Worm (Caenorhabditis elegans): Measurements from ENCODE around the gene Y2H9A.4.
A peak's percentile ranks its signal among the peaks of the same experiment; 100 is the strongest.
"Not testable (repeated sequence)": the region's sequence is repeated elsewhere in the genome, so short reads cannot be mapped to it uniquely, and the experiment has no call there.

Gene Y2H9A.4

ce11 chrV:13443535-13443934 is 2.2 kb upstream of the Y2H9A.4 start, which contains the start of gene Y2H9A.6:
Gene Y2H9A.6 (plus strand): TSS chrV:13443835.
- not testable (repeated sequence) for TF ChIP-seq ceh-9, lsy-12, mdl-1 (tag; optimal IDR thresholded peaks at IDR 0.05)

ce11 chrV:13453334-13453733 is 7.6 kb downstream of the Y2H9A.4 start, which contains the start of gene lurp-2:
Gene lurp-2 (plus strand): TSS chrV:13453634.
- TF ChIP-seq aly-2 (tag; optimal IDR thresholded peaks at IDR 0.05) (no peak), lin-39 (tag; optimal IDR thresholded peaks at IDR 0.05) (no peak), unc-39 (tag; optimal IDR thresholded peaks at IDR 0.05) (no peak), nhr-28 (tag; optimal IDR thresholded peaks at IDR 0.05) (no peak), nhr-67 (tag; optimal IDR thresholded peaks at IDR 0.05) (no peak), ceh-82 (tag; optimal IDR thresholded peaks at IDR 0.05) (no peak), nfya-1 (tag; optimal IDR thresholded peaks at IDR 0.05; ENCODE audit: insufficient read depth) (no peak), ztf-11 (tag; optimal IDR thresholded peaks at IDR 0.05) (no peak), sea-2 (GFP tag; optimal IDR thresholded peaks at IDR 0.05) (no peak), ceh-9 (tag; optimal IDR thresholded peaks at IDR 0.05) (no peak), tbx-2 (tag; optimal IDR thresholded peaks at IDR 0.05) (no peak)

- TF ChIP-seq nhr-25 (tag; optimal IDR thresholded peaks at IDR 0.05) (no peak), ZK546.5 (tag; optimal IDR thresholded peaks at IDR 0.05) (no peak), skn-1 (tag; optimal IDR thresholded peaks at IDR 0.05) (no peak), R02D3.7 (tag; optimal IDR thresholded peaks at IDR 0.05) (no peak), ztf-11 (tag; optimal IDR thresholded peaks at IDR 0.05) (no peak), pqm-1 (tag; optimal IDR thresholded peaks at IDR 0.05) (no peak)
These were observed 9.7 kb downstream of the Y2H9A.4 start, which contains the start of gene lurp-3 for ce11 chrV:13455448-13455847. Gene lurp-3 (plus strand): TSS chrV:13455748.

- TF ChIP-seq hmg-11 (tag; optimal IDR thresholded peaks at IDR 0.05) (peak; percentile 39), jun-1 (tag; optimal IDR thresholded peaks at IDR 0.05) (no peak), eor-1 (tag; optimal IDR thresholded peaks at IDR 0.05) (no peak), elt-2 (tag; optimal IDR thresholded peaks at IDR 0.05) (peak; percentile 5), nhr-25 (tag; optimal IDR thresholded peaks at IDR 0.05) (no peak), lin-15B (tag; optimal IDR thresholded peaks at IDR 0.05) (peak; percentile 20)
These were observed 12.2 kb downstream of the Y2H9A.4 start, which contains the start of gene F25H9.2 for ce11 chrV:13457858-13458257. Gene F25H9.2 (plus strand): TSS chrV:13458083.

- no peak for TF ChIP-seq sea-2 (GFP tag; optimal IDR thresholded peaks at IDR 0.05)
- TF ChIP-seq pha-4 (tag; optimal IDR thresholded peaks at IDR 0.05): peak; percentile 27
- no peak for TF ChIP-seq zag-1 (tag; optimal IDR thresholded peaks at IDR 0.05)
- TF ChIP-seq mdl-1 (tag; optimal IDR thresholded peaks at IDR 0.05): no peak
- no peak for TF ChIP-seq nhr-28 (tag; optimal IDR thresholded peaks at IDR 0.05)
- peak; percentile 1 for TF ChIP-seq elt-2 (tag; optimal IDR thresholded peaks at IDR 0.05)
- no peak for TF ChIP-seq aly-2 (tag; optimal IDR thresholded peaks at IDR 0.05)
- no peak for TF ChIP-seq nhr-76 (tag; optimal IDR thresholded peaks at IDR 0.05)
- peak; percentile 12 for TF ChIP-seq lin-15B (tag; optimal IDR thresholded peaks at IDR 0.05)
- TF ChIP-seq ama-1 (optimal IDR thresholded peaks at IDR 0.05): no peak
- TF ChIP-seq skn-1 (tag; optimal IDR thresholded peaks at IDR 0.05): no peak
- no peak for TF ChIP-seq fos-1 (tag; optimal IDR thresholded peaks at IDR 0.05)
- no peak for TF ChIP-seq jun-1 (tag; optimal IDR thresholded peaks at IDR 0.05)
- TF ChIP-seq lsy-12 (tag; optimal IDR thresholded peaks at IDR 0.05): no peak
- no peak for TF ChIP-seq egl-27 (tag; optimal IDR thresholded peaks at IDR 0.05)
These were observed 13.6 kb downstream of the Y2H9A.4 start, which contains the start of gene bath-39 for ce11 chrV:13459323-13459722. Gene bath-39 (plus strand): TSS chrV:13459459.

ce11 chrV:13462974-13463373 is 17.3 kb downstream of the Y2H9A.4 start, which contains the start of gene frm-10:
Gene frm-10 (plus strand): TSS chrV:13463207.
- TF ChIP-seq unc-39 (tag; optimal IDR thresholded peaks at IDR 0.05) (no peak), mml-1 (tag; optimal IDR thresholded peaks at IDR 0.05) (no peak), nhr-43 (tag; optimal IDR thresholded peaks at IDR 0.05; ENCODE audit: poor library complexity, severe bottlenecking) (peak; percentile 12), jun-1 (tag; optimal IDR thresholded peaks at IDR 0.05) (peak; percentile 28), elt-2 (tag; optimal IDR thresholded peaks at IDR 0.05) (peak; percentile 89), nhr-12 (tag; optimal IDR thresholded peaks at IDR 0.05) (no peak), lsy-12 (tag; optimal IDR thresholded peaks at IDR 0.05) (peak; percentile 9), nhr-11 (tag; optimal IDR thresholded peaks at IDR 0.05) (peak; percentile 31), zag-1 (tag; optimal IDR thresholded peaks at IDR 0.05) (no peak), snpc-4 (tag; optimal IDR thresholded peaks at IDR 0.05) (peak; percentile 51), pha-4 (tag; optimal IDR thresholded peaks at IDR 0.05) (peak; percentile 87), elt-1 (tag; optimal IDR thresholded peaks at IDR 0.05) (no peak), nhr-23 (tag; optimal IDR thresholded peaks at IDR 0.05) (peak; percentile 53), ceh-28 (tag; optimal IDR thresholded peaks at IDR 0.05) (peak; percentile 68), ama-1 (optimal IDR thresholded peaks at IDR 0.05) (no peak), nfya-1 (tag; optimal IDR thresholded peaks at IDR 0.05; ENCODE audit: insufficient read depth) (peak; percentile 67), R02D3.7 (tag; optimal IDR thresholded peaks at IDR 0.05) (no peak), daf-12 (tag; optimal IDR thresholded peaks at IDR 0.05) (no peak), unc-62 (GFP tag; optimal IDR thresholded peaks at IDR 0.05) (no peak), nhr-76 (tag; optimal IDR thresholded peaks at IDR 0.05) (no peak), hmg-11 (tag; optimal IDR thresholded peaks at IDR 0.05) (peak; percentile 90), lin-39 (tag; optimal IDR thresholded peaks at IDR 0.05) (peak; percentile 45), egl-27 (tag; optimal IDR thresholded peaks at IDR 0.05) (no peak), lin-15B (tag; optimal IDR thresholded peaks at IDR 0.05) (peak; percentile 53), pqm-1 (tag; optimal IDR thresholded peaks at IDR 0.05) (peak; percentile 100), nhr-25 (tag; optimal IDR thresholded peaks at IDR 0.05) (peak; percentile 36), skn-1 (tag; optimal IDR thresholded peaks at IDR 0.05) (peak; percentile 28)

Data from whole organism, L3 larva.